Worm (Caenorhabditis elegans) whole organism, L1 larva: ENCODE results near the gene nlp-50.
A peak's percentile ranks its signal among the peaks of the same experiment; 100 is the strongest.

ENCODE experiments used
- C04F5.9 ChIP-seq: sonication (generic microtip); optimal IDR thresholded peaks from 2 replicates; lab custom pipeline; 2016; ENCODE audit warnings: missing genetic modification characterization, missing compliant biosample characterization
- C16A3.4 ChIP-seq: fragments of 150-350 bp; optimal IDR thresholded peaks from 2 replicates; lab custom pipeline; 2014; ENCODE audit warnings: missing biosample characterization, missing genetic modification characterization
- F16B12.6 ChIP-seq: fragments of 150-350 bp; optimal IDR thresholded peaks from 2 replicates; lab custom pipeline; 2014; ENCODE audit warnings: missing biosample characterization, missing genetic modification characterization
- Y116A8C.19 ChIP-seq: sonication (generic microtip); optimal IDR thresholded peaks from 2 replicates; lab custom pipeline; 2016; ENCODE audit warnings: missing compliant biosample characterization, missing genetic modification characterization, borderline replicate concordance
- alr-1 ChIP-seq: fragments of 200-800 bp; sonication (Bioruptor generic); optimal IDR thresholded peaks from 2 replicates; lab custom pipeline; 2018; ENCODE audit warnings: borderline replicate concordance, mild to moderate bottlenecking, missing genetic modification characterization, missing compliant biosample characterization
- ceh-63 ChIP-seq: fragments of 200-800 bp; sonication (Bioruptor generic); optimal IDR thresholded peaks from 2 replicates; lab custom pipeline; 2018; ENCODE audit warnings: mild to moderate bottlenecking, missing genetic modification characterization, missing compliant biosample characterization
- ceh-8 ChIP-seq: fragments of 200-800 bp; sonication (Bioruptor generic); optimal IDR thresholded peaks from 2 replicates; lab custom pipeline; 2018; ENCODE audit warnings: mild to moderate bottlenecking, missing genetic modification characterization, moderate library complexity, missing compliant biosample characterization
- ceh-88 ChIP-seq: fragments of 200-800 bp; sonication (Bioruptor generic); IDR thresholded peaks from 2 replicates; pipeline ENCODE4 v1.3.6; 2022; ENCODE audit warnings: missing genetic modification characterization, missing compliant biosample characterization
- ceh-90 ChIP-seq: sonication (generic microtip); optimal IDR thresholded peaks from 2 replicates; lab custom pipeline; 2016; ENCODE audit warnings: missing genetic modification characterization, missing compliant biosample characterization
- ces-1 ChIP-seq: fragments of 150-350 bp; optimal IDR thresholded peaks from 2 replicates; lab custom pipeline; 2014; ENCODE audit warnings: missing biosample characterization, missing genetic modification reagents, missing genetic modification characterization
- dpl-1 ChIP-seq, 3 experiments: fragments of 150-350 bp in 2 of 3; sonication (generic microtip) in 1 of 3; optimal IDR thresholded peaks; 2 replicates each; lab custom pipeline; 2014 to 2017; ENCODE audit warnings: missing biosample characterization in 3 of 3, missing genetic modification characterization in 3 of 3, missing genetic modification reagents in 3 of 3
- efl-3 ChIP-seq: fragments of 200-800 bp; sonication (Bioruptor generic); optimal IDR thresholded peaks from 2 replicates; lab custom pipeline; 2018; ENCODE audit warnings: mild to moderate bottlenecking, missing genetic modification characterization, missing compliant biosample characterization
- egl-13 ChIP-seq: sonication (generic microtip); optimal IDR thresholded peaks from 2 replicates; lab custom pipeline; 2016; ENCODE audit warnings: missing genotype, missing genetic modification reagents, missing genetic modification characterization, missing compliant biosample characterization
- elt-2 ChIP-seq: sonication (generic microtip); optimal IDR thresholded peaks from 2 replicates; lab custom pipeline; 2016; ENCODE audit warnings: missing genetic modification characterization, mild to moderate bottlenecking, inconsistent platforms, missing compliant biosample characterization, missing genetic modification reagents
- elt-3 ChIP-seq, 6 experiments: fragments of 150-350 bp in 1 of 6; sonication (generic microtip); optimal IDR thresholded peaks; 2 replicates each; lab custom pipeline; 2017 to 2018; ENCODE audit warnings: missing biosample characterization in 6 of 6, missing genetic modification characterization in 6 of 6, inconsistent platforms in 1 of 6
- ets-5 ChIP-seq: fragments of 200-800 bp; sonication (Bioruptor generic); IDR thresholded peaks from 2 replicates; pipeline ENCODE4 v1.3.6; 2022; ENCODE audit warnings: missing genetic modification characterization, missing compliant biosample characterization
- fkh-4 ChIP-seq: sonication (generic microtip); optimal IDR thresholded peaks from 2 replicates; lab custom pipeline; 2016; ENCODE audit warnings: missing compliant biosample characterization, missing genetic modification characterization, borderline replicate concordance
- fos-1 ChIP-seq: fragments of 150-350 bp; optimal IDR thresholded peaks from 2 replicates; lab custom pipeline; 2014; ENCODE audit warnings: missing biosample characterization, missing genetic modification characterization
- hpl-2 ChIP-seq: fragments of 150-350 bp; optimal IDR thresholded peaks from 2 replicates; lab custom pipeline; 2014; ENCODE audit warnings: missing biosample characterization, missing genetic modification reagents, missing genetic modification characterization
- isw-1 ChIP-seq: fragments of 200-800 bp; sonication (Bioruptor generic); IDR thresholded peaks from 2 replicates; pipeline ENCODE4 v1.3.6; 2022; ENCODE audit warnings: missing genetic modification characterization, missing compliant biosample characterization
- jun-1 ChIP-seq: fragments of 150-350 bp; optimal IDR thresholded peaks from 2 replicates; lab custom pipeline; 2014; ENCODE audit warnings: missing biosample characterization, missing genetic modification reagents, missing genetic modification characterization
- lin-14 ChIP-seq: fragments of 200-800 bp; sonication (Bioruptor generic); optimal IDR thresholded peaks from 2 replicates; lab custom pipeline; 2018; ENCODE audit warnings: mild to moderate bottlenecking, missing genetic modification characterization, moderate library complexity, missing compliant biosample characterization
- lin-15B ChIP-seq: fragments of 150-350 bp; sonication (generic microtip); optimal IDR thresholded peaks from 3 replicates; lab custom pipeline; 2014; ENCODE audit warnings: missing biosample characterization, missing genetic modification characterization
- lin-35 ChIP-seq, 2 experiments: fragments of 150-350 bp; optimal IDR thresholded peaks; 2 replicates each; lab custom pipeline; 2014; ENCODE audit warnings: missing biosample characterization in 2 of 2, missing genetic modification characterization in 2 of 2, missing genetic modification reagents in 2 of 2
- lir-3 ChIP-seq: sonication (generic microtip); optimal IDR thresholded peaks from 2 replicates; lab custom pipeline; 2016; ENCODE audit warnings: mild to moderate bottlenecking, missing genetic modification characterization, moderate library complexity, missing compliant biosample characterization; ENCODE audit not compliant: poor library complexity
- lsy-2 ChIP-seq, 2 experiments: fragments of 150-350 bp; optimal IDR thresholded peaks; 2 replicates each; lab custom pipeline; 2014; ENCODE audit warnings: missing biosample characterization in 2 of 2, missing genetic modification characterization in 2 of 2
- nhr-11 ChIP-seq: fragments of 150-350 bp; optimal IDR thresholded peaks from 2 replicates; lab custom pipeline; 2014; ENCODE audit warnings: missing biosample characterization, missing genetic modification characterization
- nhr-20 ChIP-seq: sonication (generic microtip); optimal IDR thresholded peaks from 2 replicates; lab custom pipeline; 2016; ENCODE audit warnings: mild to moderate bottlenecking, missing genetic modification characterization, missing compliant biosample characterization
- nhr-237 ChIP-seq: fragments of 150-350 bp; optimal IDR thresholded peaks from 2 replicates; lab custom pipeline; 2014; ENCODE audit warnings: missing biosample characterization, missing genetic modification characterization
- nhr-47 ChIP-seq: sonication (generic microtip); optimal IDR thresholded peaks from 2 replicates; lab custom pipeline; 2016; ENCODE audit warnings: mild to moderate bottlenecking, missing genetic modification characterization, moderate library complexity, missing compliant biosample characterization
- nhr-71 ChIP-seq: sonication (generic microtip); optimal IDR thresholded peaks from 2 replicates; lab custom pipeline; 2016; ENCODE audit warnings: mild to moderate bottlenecking, missing genetic modification characterization, moderate library complexity, missing compliant biosample characterization
- nhr-76 ChIP-seq: sonication (generic microtip); optimal IDR thresholded peaks from 2 replicates; lab custom pipeline; 2017; ENCODE audit warnings: missing biosample characterization, missing genetic modification characterization
- nhr-85 ChIP-seq: sonication (generic microtip); peaks from one replicate; lab custom pipeline; 2016; ENCODE audit warnings: missing genetic modification characterization, inconsistent platforms, missing compliant biosample characterization
- nhr-90 ChIP-seq: sonication (generic microtip); optimal IDR thresholded peaks from 2 replicates; lab custom pipeline; 2016; ENCODE audit warnings: mild to moderate bottlenecking, missing genetic modification characterization, missing compliant biosample characterization; ENCODE audit not compliant: poor library complexity
- pag-3 ChIP-seq: sonication (generic microtip); optimal IDR thresholded peaks from 2 replicates; lab custom pipeline; 2017; ENCODE audit warnings: missing genetic modification characterization, mild to moderate bottlenecking, missing compliant biosample characterization, antibody characterized with exemption, borderline replicate concordance; ENCODE audit not compliant: insufficient read depth
- pax-3 ChIP-seq: fragments of 200-800 bp; sonication (Bioruptor generic); optimal IDR thresholded peaks from 2 replicates; lab custom pipeline; 2018; ENCODE audit warnings: mild to moderate bottlenecking, missing genetic modification characterization, moderate library complexity, missing compliant biosample characterization
- rnt-1 ChIP-seq: sonication (generic microtip); optimal IDR thresholded peaks from 2 replicates; lab custom pipeline; 2016; ENCODE audit warnings: mild to moderate bottlenecking, missing genetic modification characterization, moderate library complexity, missing compliant biosample characterization
- skn-1 ChIP-seq: fragments of 150-350 bp; optimal IDR thresholded peaks from 2 replicates; lab custom pipeline; 2014; ENCODE audit warnings: missing biosample characterization, missing genetic modification characterization
- snpc-4 ChIP-seq: fragments of 150-350 bp; optimal IDR thresholded peaks from 2 replicates; lab custom pipeline; 2014; ENCODE audit warnings: missing biosample characterization, missing genetic modification characterization
- sptf-1 ChIP-seq: fragments of 150-350 bp; optimal IDR thresholded peaks from 2 replicates; lab custom pipeline; 2014; ENCODE audit warnings: missing biosample characterization, missing genetic modification characterization
- tlp-1 ChIP-seq: fragments of 150-350 bp; optimal IDR thresholded peaks from 2 replicates; lab custom pipeline; 2014; ENCODE audit warnings: missing biosample characterization, missing genetic modification characterization
- unc-62 ChIP-seq: fragments of 150-350 bp; optimal IDR thresholded peaks from 2 replicates; lab custom pipeline; 2014; ENCODE audit warnings: missing biosample characterization, missing genetic modification reagents, missing genetic modification characterization
- unc-86 ChIP-seq: sonication (generic microtip); optimal IDR thresholded peaks from 2 replicates; lab custom pipeline; 2016; ENCODE audit warnings: missing genetic modification characterization, missing compliant biosample characterization
- unc-98 ChIP-seq: fragments of 200-800 bp; sonication (Bioruptor generic); IDR thresholded peaks from 2 replicates; pipeline ENCODE4 v1.3.6; 2022; ENCODE audit warnings: missing genetic modification characterization, missing compliant biosample characterization
- zag-1 ChIP-seq: fragments of 150-350 bp; optimal IDR thresholded peaks from 2 replicates; lab custom pipeline; 2014; ENCODE audit warnings: missing biosample characterization, missing genetic modification characterization
- zip-4 ChIP-seq: fragments of 200-800 bp; sonication (Bioruptor generic); optimal IDR thresholded peaks from 2 replicates; lab custom pipeline; 2018; ENCODE audit warnings: mild to moderate bottlenecking, missing genetic modification characterization, moderate library complexity, missing compliant biosample characterization
- ztf-4 ChIP-seq: fragments of 150-350 bp; optimal IDR thresholded peaks from 2 replicates; lab custom pipeline; 2014; ENCODE audit warnings: missing biosample characterization, missing genetic modification characterization

nlp-50 gene

ce11 chrII:6808539-6808938, 43.7 kb downstream of the nlp-50 start (continued):
- peak; percentile 20 for TF ChIP-seq nhr-71 (tag; lab: Kevin White, UChicago)
- TF ChIP-seq lin-14 (GFP tag; lab: Kevin White, UChicago) = peak; percentile 78
- no peak for TF ChIP-seq F16B12.6 (tag; lab: Kevin White, UChicago)
- no peak for TF ChIP-seq lin-15B (tag; lab: Kevin White, UChicago)
- peak; percentile 29 for TF ChIP-seq nhr-47 (tag; lab: Kevin White, UChicago)
- no peak for TF ChIP-seq nhr-20 (tag; lab: Kevin White, UChicago)
- no peak for TF ChIP-seq jun-1
- no peak for TF ChIP-seq pag-3 (tag; lab: Kevin White, UChicago)
- no peak for TF ChIP-seq pax-3
- TF ChIP-seq rnt-1 = no peak
- no peak for TF ChIP-seq ceh-90 (tag; lab: Kevin White, UChicago)
- no peak for TF ChIP-seq fkh-4
- no peak for TF ChIP-seq alr-1 (tag; lab: Kevin White, UChicago)
- TF ChIP-seq efl-3 = no peak
- TF ChIP-seq C04F5.9 = no peak
- no peak for TF ChIP-seq unc-98 (GFP tag; lab: Robert Waterston, UW)
- TF ChIP-seq nhr-90 = no peak
- no peak for TF ChIP-seq lir-3 (tag; lab: Kevin White, UChicago)
- TF ChIP-seq Y116A8C.19 = no peak
- TF ChIP-seq sptf-1 (tag; lab: Kevin White, UChicago) = no peak
- peak; percentile 16 for TF ChIP-seq unc-86 (tag; lab: Kevin White, UChicago)
- no peak for TF ChIP-seq ceh-88 (GFP tag; lab: Robert Waterston, UW)
- TF ChIP-seq nhr-76 (tag; lab: Kevin White, UChicago) = no peak
- no peak for TF ChIP-seq nhr-11 (tag; lab: Kevin White, UChicago)
- TF ChIP-seq hpl-2 = no peak
- TF ChIP-seq unc-62 = no peak
- no peak for TF ChIP-seq fos-1 (tag; lab: Kevin White, UChicago)
- TF ChIP-seq nhr-85 (tag; lab: Kevin White, UChicago) = no peak
- TF ChIP-seq isw-1 (GFP tag; lab: Robert Waterston, UW) = no peak
- TF ChIP-seq tlp-1 (tag; lab: Kevin White, UChicago) = no peak
- TF ChIP-seq elt-3 (tag; optimal IDR thresholded peaks at IDR 0.05; lab: Kevin White, UChicago) = no peak
- no peak for TF ChIP-seq C16A3.4
- no peak for TF ChIP-seq ces-1 (GFP tag; lab: Kevin White, UChicago)
- TF ChIP-seq zip-4 (GFP tag; lab: Kevin White, UChicago) = no peak
- no peak for TF ChIP-seq ceh-8
- TF ChIP-seq ceh-63 (GFP tag; lab: Kevin White, UChicago) = no peak
- TF ChIP-seq elt-2 (tag; lab: Kevin White, UChicago) = no peak
- no peak for TF ChIP-seq egl-13 (tag; lab: Kevin White, UChicago)
- no peak for TF ChIP-seq zag-1
- no peak for TF ChIP-seq snpc-4
- peak in 1 of 2 experiments; percentile 33 for TF ChIP-seq lsy-2 (tag; optimal IDR thresholded peaks at IDR 0.05; lab: Kevin White, UChicago)
- peak in 1 of 2 experiments; percentile 5 for TF ChIP-seq lin-35 (GFP tag; optimal IDR thresholded peaks at IDR 0.05; lab: Kevin White, UChicago)
- no peak for TF ChIP-seq nhr-237 (tag; lab: Kevin White, UChicago)
- TF ChIP-seq ztf-4 (tag; lab: Kevin White, UChicago) = no peak
- no peak for TF ChIP-seq ets-5 (GFP tag; lab: Robert Waterston, UW)
- no peak for TF ChIP-seq skn-1 (tag; lab: Kevin White, UChicago)
- no peak for TF ChIP-seq dpl-1 (GFP tag; optimal IDR thresholded peaks at IDR 0.05; lab: Kevin White, UChicago)
